Fruit fly (Drosophila melanogaster): Measurements from ENCODE around the gene Akt.

The Akt gene

DNA sequence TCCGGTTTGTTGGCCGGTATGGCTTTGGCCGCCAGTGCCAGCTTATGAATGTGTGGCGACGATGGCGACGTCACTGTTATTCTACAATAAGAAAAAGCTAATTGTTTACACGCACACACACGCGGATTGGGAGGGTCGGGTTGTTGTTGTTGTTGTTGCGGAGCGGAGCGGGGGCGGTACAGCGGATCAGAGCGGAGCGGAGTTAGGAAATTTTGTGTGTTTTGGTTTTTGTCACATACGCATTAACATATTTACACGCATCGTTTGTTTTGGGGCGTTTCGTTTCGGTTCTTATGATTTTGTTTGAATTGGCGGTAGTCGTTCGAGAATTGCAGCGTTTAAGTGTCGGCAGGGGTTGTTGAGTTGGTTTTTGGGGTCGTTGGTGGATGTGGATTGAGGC, 29.8 kb upstream of the Akt start (continued):
- no peak for TF ChIP-seq CG17568 (GFP tag; optimal IDR thresholded peaks at IDR 0.05)
- no peak for TF ChIP-seq her (GFP tag; optimal IDR thresholded peaks at IDR 0.05)
- TF ChIP-seq CG1832 (GFP tag; optimal IDR thresholded peaks at IDR 0.05), result no peak
- no peak for TF ChIP-seq Dll (GFP tag; IDR thresholded peaks at IDR 0.05; ENCODE audit: partially characterized antibody)
- no peak for TF ChIP-seq jigr1 (GFP tag; IDR thresholded peaks at IDR 0.05)
- peak; percentile 52 for TF ChIP-seq BtbVII (GFP tag; optimal IDR thresholded peaks at IDR 0.05)
- TF ChIP-seq Hr3 (GFP tag; optimal IDR thresholded peaks at IDR 0.05), result no peak
- no peak for TF ChIP-seq otp (GFP tag; IDR thresholded peaks at IDR 0.05)
- TF ChIP-seq Sry-δ (GFP tag; optimal IDR thresholded peaks at IDR 0.05), result no peak
- TF ChIP-seq twi (tag; optimal IDR thresholded peaks at IDR 0.05), result no peak
- TF ChIP-seq knrl (GFP tag; IDR thresholded peaks at IDR 0.05; ENCODE audit: partially characterized antibody), result no peak
- TF ChIP-seq sim (GFP tag; IDR thresholded peaks at IDR 0.05), result no peak
- peak; percentile 65 for TF ChIP-seq CG10543 (GFP tag; optimal IDR thresholded peaks at IDR 0.05)
- TF ChIP-seq CG14667 (GFP tag; IDR thresholded peaks at IDR 0.05), result no peak
- TF ChIP-seq CG12236 (GFP tag; optimal IDR thresholded peaks at IDR 0.05), result peak; percentile 46
- TF ChIP-seq br (optimal IDR thresholded peaks at IDR 0.05), result no peak
- no peak for TF ChIP-seq grn (GFP tag; optimal IDR thresholded peaks at IDR 0.05)
- no peak for TF ChIP-seq Xbp1 (GFP tag; optimal IDR thresholded peaks at IDR 0.05)
- no peak for TF ChIP-seq Tbp (GFP tag; optimal IDR thresholded peaks at IDR 0.05)
- no peak for TF ChIP-seq nerfin-2 (GFP tag; IDR thresholded peaks at IDR 0.05; ENCODE audit: partially characterized antibody)
- TF ChIP-seq slbo (GFP tag; IDR thresholded peaks at IDR 0.05), result no peak
- peak; percentile 23; the same call in 1 of the 3 replicates for TF ChIP-seq CG11695 (GFP tag; IDR thresholded peaks at IDR 0.05)
- TF ChIP-seq Hr78 (GFP tag; optimal IDR thresholded peaks at IDR 0.05), result no peak
- no peak for TF ChIP-seq CG9609 (GFP tag; optimal IDR thresholded peaks at IDR 0.05)
- TF ChIP-seq slou (GFP tag; optimal IDR thresholded peaks at IDR 0.05), result no peak
- TF ChIP-seq CG8924 (tag; optimal IDR thresholded peaks at IDR 0.05), result no peak
- no peak for TF ChIP-seq Taf1 (GFP tag; IDR thresholded peaks at IDR 0.05)
- peak; percentile 24; the same call in 1 of the 3 replicates for TF ChIP-seq dysf (GFP tag; IDR thresholded peaks at IDR 0.05)
- TF ChIP-seq odd (GFP tag; optimal IDR thresholded peaks at IDR 0.05), result no peak
- TF ChIP-seq Bgb (GFP tag; IDR thresholded peaks at IDR 0.05; ENCODE audit: partially characterized antibody), result no peak
- no peak for TF ChIP-seq Mad (GFP tag; optimal IDR thresholded peaks at IDR 0.05)
- no peak for TF ChIP-seq CG7928 (GFP tag; optimal IDR thresholded peaks at IDR 0.05)
- TF ChIP-seq CG14014 (GFP tag; IDR thresholded peaks at IDR 0.05), result no peak
- no peak for TF ChIP-seq klu (GFP tag; IDR thresholded peaks at IDR 0.05)
- TF ChIP-seq Usf (GFP tag; optimal IDR thresholded peaks at IDR 0.05), result no peak
- no peak for TF ChIP-seq rib (GFP tag; IDR thresholded peaks at IDR 0.05)
- TF ChIP-seq CG5245 (GFP tag; optimal IDR thresholded peaks at IDR 0.05), result no peak
- TF ChIP-seq run (tag; optimal IDR thresholded peaks at IDR 0.05), result no peak
- TF ChIP-seq CG17361 (GFP tag; IDR thresholded peaks at IDR 0.05), result no peak
- peak; percentile 83 for TF ChIP-seq ATbp (GFP tag; optimal IDR thresholded peaks at IDR 0.05)
- no peak for TF ChIP-seq CG4404 (GFP tag; IDR thresholded peaks at IDR 0.05)
- peak; percentile 13 for TF ChIP-seq Hey (tag; optimal IDR thresholded peaks at IDR 0.05)
- no peak for TF ChIP-seq HmgD (GFP tag; optimal IDR thresholded peaks at IDR 0.05)
- no peak for TF ChIP-seq CG10654 (GFP tag; optimal IDR thresholded peaks at IDR 0.05)
- no peak for TF ChIP-seq row (GFP tag; IDR thresholded peaks at IDR 0.05)
- TF ChIP-seq NC2α (GFP tag; optimal IDR thresholded peaks at IDR 0.05), result no peak
- TF ChIP-seq Kr (GFP tag; optimal IDR thresholded peaks at IDR 0.05), result no peak
- TF ChIP-seq CG9215 (GFP tag; IDR thresholded peaks at IDR 0.05), result no peak
- no peak for TF ChIP-seq Ets65A (GFP tag)
- TF ChIP-seq Dref (GFP tag; IDR thresholded peaks at IDR 0.05), result no peak
- no peak for TF ChIP-seq zfh2 (GFP tag; optimal IDR thresholded peaks at IDR 0.05)
- no peak for TF ChIP-seq CG9817 (tag; optimal IDR thresholded peaks at IDR 0.05)
- TF ChIP-seq CG15696 (tag; optimal IDR thresholded peaks at IDR 0.05), result peak; percentile 38
